Fruit fly (Drosophila melanogaster) whole organism, embryonic: ENCODE measurements around the gene Mms19.
A peak's percentile ranks its signal among the peaks of the same experiment; 100 is the strongest.

Source experiments
- CG13123 ChIP-seq: fragments of 200-800 bp; sonication (Bioruptor generic); optimal IDR thresholded peaks from 2 replicates; lab custom pipeline; 2016; ENCODE audit warnings: missing biosample characterization, missing genetic modification characterization
- CG14441 ChIP-seq: fragments of 200-800 bp; sonication (Bioruptor generic); IDR thresholded peaks from 2 replicates; pipeline ENCODE4 v1.3.6; 2022; ENCODE audit warnings: missing biosample characterization, missing genetic modification characterization
- CG14667 ChIP-seq: fragments of 200-800 bp; sonication (Bioruptor generic); IDR thresholded peaks from 2 replicates; pipeline ENCODE4 v1.3.6; 2022; ENCODE audit warnings: missing biosample characterization, missing genetic modification characterization
- CG15514 ChIP-seq: fragments of 200-800 bp; sonication (Bioruptor generic); optimal IDR thresholded peaks from 3 replicates; lab custom pipeline; 2017; ENCODE audit warnings: missing biosample characterization, missing genetic modification characterization, mild to moderate bottlenecking, moderate library complexity, missing genetic modification reagents
- CG1647 ChIP-seq: fragments of 200-800 bp; sonication (Bioruptor generic); optimal IDR thresholded peaks from 3 replicates; lab custom pipeline; 2016; ENCODE audit warnings: missing biosample characterization, missing genetic modification characterization
- CG16779 ChIP-seq: fragments of 200-800 bp; sonication (Bioruptor generic); IDR thresholded peaks from 2 replicates; pipeline ENCODE4 v1.3.6; 2022; ENCODE audit warnings: missing biosample characterization, missing genetic modification characterization
- CG17186 ChIP-seq: fragments of 200-800 bp; sonication (Bioruptor generic); optimal IDR thresholded peaks from 3 replicates; lab custom pipeline; 2017; ENCODE audit warnings: missing biosample characterization, missing genetic modification reagents, missing genetic modification characterization
- CG17385 ChIP-seq: fragments of 200-800 bp; sonication (Bioruptor generic); optimal IDR thresholded peaks from 3 replicates; lab custom pipeline; 2018; ENCODE audit warnings: missing biosample characterization, mild to moderate bottlenecking, missing genetic modification characterization
- CG17802 ChIP-seq: fragments of 200-800 bp; sonication (Bioruptor generic); optimal IDR thresholded peaks from 2 replicates; lab custom pipeline; 2018; ENCODE audit warnings: missing biosample characterization, mild to moderate bottlenecking, missing genetic modification characterization, moderate library complexity
- CG17829 ChIP-seq: fragments of 200-800 bp; optimal IDR thresholded peaks from 2 replicates; lab custom pipeline; 2019; ENCODE audit warnings: missing biosample characterization, mild to moderate bottlenecking, missing genetic modification characterization, moderate library complexity
- CG1832 ChIP-seq: fragments of 200-800 bp; sonication (Bioruptor generic); optimal IDR thresholded peaks from 2 replicates; lab custom pipeline; 2017; ENCODE audit warnings: missing biosample characterization, mild to moderate bottlenecking, missing genetic modification characterization, inconsistent platforms
- CG2129 ChIP-seq: fragments of 200-800 bp; sonication (Bioruptor generic); IDR thresholded peaks from 2 replicates; pipeline ENCODE4 v1.3.6; 2022; ENCODE audit warnings: missing biosample characterization, missing genetic modification characterization; ENCODE audit not compliant: partially characterized antibody
- CG32767 ChIP-seq: fragments of 200-800 bp; sonication (Bioruptor generic); IDR thresholded peaks from 2 replicates; pipeline ENCODE4 v1.3.6; 2022; ENCODE audit warnings: missing biosample characterization, missing genetic modification characterization
- CG4424 ChIP-seq: fragments of 200-800 bp; sonication (Bioruptor generic); optimal IDR thresholded peaks from 3 replicates; lab custom pipeline; 2016; ENCODE audit warnings: missing biosample characterization, missing genetic modification characterization
- CG4617 ChIP-seq: fragments of 200-800 bp; sonication (Bioruptor generic); optimal IDR thresholded peaks from 3 replicates; lab custom pipeline; 2016; ENCODE audit warnings: missing biosample characterization, missing genetic modification characterization, borderline replicate concordance
- CG5245 ChIP-seq: fragments of 200-800 bp; sonication (Bioruptor generic); optimal IDR thresholded peaks from 3 replicates; lab custom pipeline; 2016; ENCODE audit warnings: missing biosample characterization, missing genetic modification characterization
- CG7928 ChIP-seq: fragments of 200-800 bp; sonication (Bioruptor generic); optimal IDR thresholded peaks from 2 replicates; lab custom pipeline; 2017; ENCODE audit warnings: missing biosample characterization, mild to moderate bottlenecking, missing genetic modification characterization
- CG8765 ChIP-seq: fragments of 200-800 bp; sonication (Bioruptor generic); IDR thresholded peaks from 2 replicates; pipeline ENCODE4 v1.3.6; 2022; ENCODE audit warnings: missing biosample characterization, missing genetic modification characterization
- CG9609 ChIP-seq: fragments of 200-800 bp; sonication (Bioruptor generic); optimal IDR thresholded peaks from 3 replicates; lab custom pipeline; 2016; ENCODE audit warnings: missing biosample characterization, missing genetic modification characterization
- D19B ChIP-seq: fragments of 200-800 bp; sonication (Bioruptor generic); optimal IDR thresholded peaks from 2 replicates; lab custom pipeline; 2017; ENCODE audit warnings: missing biosample characterization, mild to moderate bottlenecking, missing genetic modification characterization
- Dip2 ChIP-seq: fragments of 200-800 bp; sonication (Bioruptor generic); IDR thresholded peaks from 2 replicates; pipeline ENCODE4 v1.3.6; 2022; ENCODE audit warnings: missing biosample characterization, missing genetic modification characterization
- Fer3 ChIP-seq: fragments of 200-800 bp; sonication (Bioruptor generic); optimal IDR thresholded peaks from 2 replicates; lab custom pipeline; 2018; ENCODE audit warnings: missing biosample characterization, mild to moderate bottlenecking, missing genetic modification characterization, moderate library complexity
- Hey ChIP-seq: fragments of 200-800 bp; sonication (Bioruptor generic); optimal IDR thresholded peaks from 3 replicates; lab custom pipeline; 2018; ENCODE audit warnings: missing biosample characterization, mild to moderate bottlenecking, missing genetic modification characterization
- Lim3 ChIP-seq: fragments of 200-800 bp; sonication (Bioruptor generic); IDR thresholded peaks from 2 replicates; pipeline ENCODE4 v1.3.6; 2022; ENCODE audit warnings: missing biosample characterization, missing genetic modification characterization
- Nf-YC ChIP-seq: fragments of 200-800 bp; optimal IDR thresholded peaks from 3 replicates; lab custom pipeline; 2019; ENCODE audit warnings: missing biosample characterization, mild to moderate bottlenecking, missing genetic modification characterization, moderate library complexity
- Six4 ChIP-seq: fragments of 200-800 bp; sonication (Bioruptor generic); optimal IDR thresholded peaks from 2 replicates; lab custom pipeline; 2016; ENCODE audit warnings: missing biosample characterization, missing genetic modification characterization
- Usf ChIP-seq: fragments of 200-800 bp; sonication (Bioruptor generic); optimal IDR thresholded peaks from 2 replicates; lab custom pipeline; 2017; ENCODE audit warnings: missing genotype, missing biosample characterization, missing genetic modification characterization
- ap ChIP-seq: fragments of 200-800 bp; sonication (Bioruptor generic); IDR thresholded peaks from 2 replicates; pipeline ENCODE4 v1.3.6; 2022; ENCODE audit warnings: missing biosample characterization, missing genetic modification characterization
- ase ChIP-seq: fragments of 200-800 bp; sonication (Bioruptor generic); IDR thresholded peaks from 3 replicates; pipeline ENCODE4 v1.3.6; 2022; ENCODE audit warnings: missing biosample characterization, missing genetic modification characterization
- br ChIP-seq: fragments of >200 bp; optimal IDR thresholded peaks from 2 replicates; lab custom pipeline; 2017
- bsh ChIP-seq, 2 experiments: fragments of 200-800 bp; sonication (Bioruptor generic); optimal IDR thresholded peaks; 2 replicates each; lab custom pipeline; 2017 to 2018; ENCODE audit warnings: mild to moderate bottlenecking in 2 of 2, missing biosample characterization in 2 of 2, missing genetic modification characterization in 2 of 2, moderate library complexity in 1 of 2
- cwo ChIP-seq: fragments of 200-800 bp; sonication (Bioruptor generic); optimal IDR thresholded peaks from 3 replicates; lab custom pipeline; 2017; ENCODE audit warnings: missing biosample characterization, missing genetic modification characterization, mild to moderate bottlenecking, moderate library complexity, missing genetic modification reagents
- da ChIP-seq: fragments of 200-800 bp; sonication (Bioruptor generic); optimal IDR thresholded peaks from 2 replicates; lab custom pipeline; 2016; ENCODE audit warnings: missing biosample characterization, missing genetic modification characterization
- dan ChIP-seq: fragments of 200-800 bp; sonication (Bioruptor generic); IDR thresholded peaks from 2 replicates; pipeline ENCODE4 v1.3.6; 2022; ENCODE audit warnings: missing biosample characterization, missing genetic modification characterization
- danr ChIP-seq: fragments of 200-800 bp; sonication (Bioruptor generic); IDR thresholded peaks from 2 replicates; pipeline ENCODE4 v1.3.6; 2022; ENCODE audit warnings: missing biosample characterization, missing genetic modification characterization
- hb ChIP-seq: fragments of 200-800 bp; sonication (Bioruptor generic); IDR thresholded peaks from 3 replicates; pipeline ENCODE4 v1.3.6; 2022; ENCODE audit warnings: missing biosample characterization, missing genetic modification characterization; ENCODE audit not compliant: partially characterized antibody
- hth ChIP-seq: fragments of >200 bp; optimal IDR thresholded peaks from 2 replicates; lab custom pipeline; 2017; ENCODE audit warnings: inconsistent platforms
- insv ChIP-seq, 2 experiments: fragments of 200-800 bp; sonication (Bioruptor generic); optimal IDR thresholded peaks; 3 replicates each; lab custom pipeline; 2016 to 2018; ENCODE audit warnings: missing biosample characterization in 2 of 2, missing genetic modification characterization in 2 of 2
- jing ChIP-seq: fragments of 200-800 bp; sonication (Bioruptor generic); optimal IDR thresholded peaks from 2 replicates; lab custom pipeline; 2018; ENCODE audit warnings: missing biosample characterization, mild to moderate bottlenecking, missing genetic modification characterization
- kay ChIP-seq: fragments of 200-800 bp; sonication (Bioruptor generic); optimal IDR thresholded peaks from 2 replicates; lab custom pipeline; 2016; ENCODE audit warnings: missing biosample characterization, missing genetic modification characterization
- oc ChIP-seq: fragments of 200-800 bp; sonication (Bioruptor generic); optimal IDR thresholded peaks from 2 replicates; lab custom pipeline; 2018; ENCODE audit warnings: missing biosample characterization, mild to moderate bottlenecking, missing genetic modification characterization, moderate library complexity
- peb ChIP-seq: fragments of 200-800 bp; sonication (Bioruptor generic); IDR thresholded peaks from 2 replicates; pipeline ENCODE4 v1.3.6; 2022; ENCODE audit warnings: missing biosample characterization, missing genetic modification characterization
- ranshi ChIP-seq: fragments of 200-800 bp; sonication (Bioruptor generic); IDR thresholded peaks from 2 replicates; pipeline ENCODE4 v1.3.6; 2022; ENCODE audit warnings: missing biosample characterization, missing genetic modification characterization
- repo ChIP-seq: fragments of 200-800 bp; sonication (Bioruptor generic); optimal IDR thresholded peaks from 2 replicates; lab custom pipeline; 2016; ENCODE audit warnings: missing biosample characterization, missing genetic modification characterization
- sima ChIP-seq: fragments of 200-800 bp; sonication (Bioruptor generic); optimal IDR thresholded peaks from 2 replicates; lab custom pipeline; 2016; ENCODE audit warnings: missing biosample characterization, missing genetic modification characterization
- sisA ChIP-seq: fragments of 200-800 bp; sonication (Bioruptor generic); IDR thresholded peaks from 2 replicates; pipeline ENCODE4 v1.3.6; 2022; ENCODE audit warnings: missing biosample characterization, missing genetic modification characterization
- sug ChIP-seq: fragments of 200-800 bp; optimal IDR thresholded peaks from 2 replicates; lab custom pipeline; 2019; ENCODE audit warnings: missing biosample characterization, mild to moderate bottlenecking, missing genetic modification characterization, moderate library complexity
- tap ChIP-seq: fragments of 200-800 bp; optimal IDR thresholded peaks from 3 replicates; lab custom pipeline; 2019; ENCODE audit warnings: missing biosample characterization, mild to moderate bottlenecking, missing genetic modification characterization, moderate library complexity
- wor ChIP-seq: fragments of 200-800 bp; sonication (Bioruptor generic); IDR thresholded peaks from 2 replicates; pipeline ENCODE4 v1.3.6; 2022; ENCODE audit warnings: missing biosample characterization, missing genetic modification characterization

Gene Mms19

DNA sequence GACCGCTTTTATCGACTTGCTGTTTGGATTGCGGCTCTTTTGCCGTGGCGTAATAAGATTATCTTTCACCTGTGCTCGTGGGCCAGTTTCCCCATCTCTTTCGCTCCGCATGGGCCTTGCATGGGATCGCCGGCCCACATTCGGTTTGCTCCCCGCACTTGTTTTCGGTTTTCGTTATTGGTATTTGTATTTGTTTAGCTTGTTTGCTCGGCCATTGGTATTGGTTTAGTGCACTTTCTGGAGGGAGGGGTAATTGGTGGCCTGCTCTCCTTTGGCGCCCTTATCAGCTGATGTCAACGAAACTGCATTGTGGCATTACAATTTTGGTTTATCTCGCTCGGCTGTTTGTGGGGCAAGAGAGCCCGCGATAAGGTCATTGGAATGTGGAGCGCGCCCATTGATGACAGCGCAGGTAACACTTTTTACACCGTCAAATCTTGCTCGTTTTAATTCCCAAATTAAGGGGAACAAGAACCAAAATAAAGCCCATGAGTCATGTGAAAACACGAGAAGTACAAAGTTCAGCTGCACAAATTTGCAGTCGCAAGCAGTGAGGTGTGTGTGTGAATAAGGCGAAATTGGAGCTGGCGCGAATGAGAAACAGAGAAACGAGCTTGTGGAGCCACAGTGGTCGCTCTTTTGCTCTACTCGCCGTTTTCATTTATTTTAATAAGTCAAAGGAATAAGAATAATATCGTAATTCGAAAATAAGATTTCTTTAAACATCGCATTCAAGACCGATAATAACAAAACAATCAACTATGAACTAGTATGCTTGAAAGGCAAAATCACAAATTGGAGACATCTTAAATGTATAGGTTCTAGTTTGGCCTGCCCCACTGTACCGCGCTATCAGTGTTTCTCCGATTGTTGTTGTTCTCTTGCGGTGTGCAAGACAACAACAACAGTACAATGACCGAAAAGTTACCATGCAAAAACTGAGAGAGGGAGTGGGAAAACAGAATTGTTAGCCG is 16.7 kb upstream of the Mms19 start (continued):
- TF ChIP-seq D19B (GFP tag; lab: Kevin White, UChicago) (no peak), da (GFP tag; lab: Kevin White, UChicago) (peak; percentile 98), sug (tag; lab: Kevin White, UChicago) (peak; percentile 74), CG1647 (peak; percentile 98), br (lab: Kevin White, UChicago) (no peak), ase (GFP tag; lab: Robert Waterston, UW) (peak; percentile 93), CG2129 (GFP tag; lab: Robert Waterston, UW) (no peak), CG13123 (GFP tag; lab: Kevin White, UChicago) (peak; percentile 99), Fer3 (peak; percentile 84), Usf (GFP tag; lab: Kevin White, UChicago) (peak; percentile 92), cwo (GFP tag; lab: Kevin White, UChicago) (peak; percentile 64), oc (peak; percentile 99), CG17829 (peak; percentile 92), Six4 (GFP tag; lab: Kevin White, UChicago) (peak; percentile 99), CG17385 (GFP tag; lab: Kevin White, UChicago) (peak; percentile 87), CG7928 (peak; percentile 64), CG5245 (GFP tag; lab: Kevin White, UChicago) (peak; percentile 98), CG4424 (GFP tag; lab: Kevin White, UChicago) (peak; percentile 96), danr (peak; percentile 87), CG14667 (GFP tag; lab: Robert Waterston, UW) (peak; percentile 75), CG32767 (peak; percentile 90), ranshi (GFP tag; lab: Robert Waterston, UW) (peak; percentile 94), CG17802 (tag; lab: Kevin White, UChicago) (peak; percentile 91), jing (GFP tag; lab: Kevin White, UChicago) (peak; percentile 93), CG15514 (GFP tag; lab: Kevin White, UChicago) (peak; percentile 62), sima (GFP tag; lab: Kevin White, UChicago) (peak; percentile 94), ap (GFP tag; lab: Robert Waterston, UW) (peak; percentile 93), wor (GFP tag; lab: Robert Waterston, UW) (peak; percentile 81), CG9609 (peak; percentile 97), kay (GFP tag; lab: Kevin White, UChicago) (peak; percentile 95), tap (tag; lab: Kevin White, UChicago) (peak; percentile 92), sisA (GFP tag; lab: Robert Waterston, UW) (peak; percentile 83), Dip2 (GFP tag; lab: Robert Waterston, UW) (no peak), CG8765 (GFP tag; lab: Robert Waterston, UW) (peak; percentile 84), insv (GFP tag; optimal IDR thresholded peaks at IDR 0.05; lab: Kevin White, UChicago) (peak; percentile 78 to 82), Hey (tag; lab: Kevin White, UChicago) (peak; percentile 91), hb (no peak), CG1832 (GFP tag; lab: Kevin White, UChicago) (no peak), Lim3 (GFP tag; lab: Robert Waterston, UW) (peak; percentile 78; the same call in 1 of the 2 replicates), dan (peak; percentile 41; the same call in 1 of the 2 replicates), peb (peak; percentile 93), bsh (GFP tag; optimal IDR thresholded peaks at IDR 0.05; lab: Kevin White, UChicago) (peak; percentile 84 to 99), Nf-YC (tag; lab: Kevin White, UChicago) (peak; percentile 1), repo (GFP tag; lab: Kevin White, UChicago) (peak; percentile 99), CG16779 (GFP tag; lab: Robert Waterston, UW) (peak; percentile 86), CG14441 (GFP tag; lab: Robert Waterston, UW) (peak; percentile 68), CG17186 (GFP tag; lab: Kevin White, UChicago) (peak; percentile 98), hth (lab: Kevin White, UChicago) (no peak), CG4617 (GFP tag; lab: Kevin White, UChicago) (peak; percentile 96)
